Worm (Caenorhabditis elegans): ENCODE results near the gene Y47D3A.13.

Gene Y47D3A.13

ce11 chrIII:11238309-11238708, 14.4 kb upstream of the Y47D3A.13 start:
- TF ChIP-seq nhr-12 (tag; optimal IDR thresholded peaks at IDR 0.05) (no peak), flh-1 (GFP tag; optimal IDR thresholded peaks at IDR 0.05) (no peak), lsy-2 (tag; optimal IDR thresholded peaks at IDR 0.05) (no peak), blmp-1 (tag; optimal IDR thresholded peaks at IDR 0.05) (no peak), mab-5 (tag; optimal IDR thresholded peaks at IDR 0.05) (no peak), elt-3 (tag; optimal IDR thresholded peaks at IDR 0.05) (no peak), hlh-1 (tag; optimal IDR thresholded peaks at IDR 0.05) (no peak), unc-62 (GFP tag; optimal IDR thresholded peaks at IDR 0.05) (no peak), nhr-76 (tag; optimal IDR thresholded peaks at IDR 0.05) (no peak), nhr-2 (tag; optimal IDR thresholded peaks at IDR 0.05) (no peak), bed-3 (GFP tag; optimal IDR thresholded peaks at IDR 0.05) (no peak)

- TF ChIP-seq mab-5 (tag; optimal IDR thresholded peaks at IDR 0.05) (no peak), snpc-4 (tag; optimal IDR thresholded peaks at IDR 0.05) (no peak), bed-3 (GFP tag; optimal IDR thresholded peaks at IDR 0.05) (no peak), nhr-76 (tag; optimal IDR thresholded peaks at IDR 0.05) (no peak), mls-2 (tag; optimal IDR thresholded peaks at IDR 0.05) (no peak), elt-3 (tag; optimal IDR thresholded peaks at IDR 0.05) (no peak), pha-4 (tag; optimal IDR thresholded peaks at IDR 0.05) (no peak)
Measured at ce11 chrIII:11237741-11238140, 13.8 kb upstream of the Y47D3A.13 start.

- TF ChIP-seq ceh-83 (GFP tag; optimal IDR thresholded peaks at IDR 0.05) (peak; percentile 77), ztf-11 (tag; optimal IDR thresholded peaks at IDR 0.05) (no peak), mep-1 (tag; optimal IDR thresholded peaks at IDR 0.05) (peak; percentile 51), bed-3 (GFP tag; optimal IDR thresholded peaks at IDR 0.05) (peak; percentile 11), elt-1 (tag; optimal IDR thresholded peaks at IDR 0.05; ENCODE audit: borderline replicate concordance, insufficient read depth) (no peak), lin-13 (tag; optimal IDR thresholded peaks at IDR 0.05) (no peak), sptf-1 (tag; optimal IDR thresholded peaks at IDR 0.05) (peak; percentile 69), nhr-28 (tag; optimal IDR thresholded peaks at IDR 0.05) (no peak), pha-4 (tag; optimal IDR thresholded peaks at IDR 0.05) (peak; percentile 44), lsy-2 (tag; optimal IDR thresholded peaks at IDR 0.05) (peak; percentile 62), nhr-12 (tag; optimal IDR thresholded peaks at IDR 0.05) (no peak), mab-5 (tag; optimal IDR thresholded peaks at IDR 0.05) (peak; percentile 15), snpc-4 (tag; optimal IDR thresholded peaks at IDR 0.05) (no peak), M03D4.4 (tag; optimal IDR thresholded peaks at IDR 0.05) (peak; percentile 78), unc-120 (tag; optimal IDR thresholded peaks at IDR 0.05; ENCODE audit: poor library complexity, severe bottlenecking) (peak; percentile 48), ham-2 (GFP tag; optimal IDR thresholded peaks at IDR 0.05) (no peak), drap-1 (GFP tag; optimal IDR thresholded peaks at IDR 0.05) (no peak), ces-1 (GFP tag; optimal IDR thresholded peaks at IDR 0.05) (peak; percentile 8), mls-2 (tag; optimal IDR thresholded peaks at IDR 0.05) (peak; percentile 57), hlh-1 (tag; optimal IDR thresholded peaks at IDR 0.05) (peak; percentile 25)
Measured at ce11 chrIII:11236788-11237187, 12.9 kb upstream of the Y47D3A.13 start, which contains the start of the genes Y47D3A.14 and aakb-2. TSS of gene Y47D3A.14 (minus strand) at chrIII:11236868. TSS of gene aakb-2 (plus strand) at chrIII:11237143.

ce11 chrIII:11234742-11235141, 10.8 kb upstream of the Y47D3A.13 start, which contains the start of gene Y47D3A.34:
TSS of gene Y47D3A.34 (minus strand) at chrIII:11234861.
- TF ChIP-seq ces-1 (GFP tag; optimal IDR thresholded peaks at IDR 0.05) = peak; percentile 52
- no peak for TF ChIP-seq nhr-76 (tag; optimal IDR thresholded peaks at IDR 0.05)

ce11 chrIII:11231969-11232368, 8.1 kb upstream of the Y47D3A.13 start, which contains the start of gene elo-8:
TSS of gene elo-8 (minus strand) at chrIII:11232069.
- TF ChIP-seq sem-2 (GFP tag; optimal IDR thresholded peaks at IDR 0.05) = no peak
- no peak for TF ChIP-seq sptf-1 (tag; optimal IDR thresholded peaks at IDR 0.05)
- TF ChIP-seq ham-2 (GFP tag; optimal IDR thresholded peaks at IDR 0.05) = no peak
- TF ChIP-seq ceh-83 (GFP tag; optimal IDR thresholded peaks at IDR 0.05) = no peak
- no peak for TF ChIP-seq nhr-12 (tag; optimal IDR thresholded peaks at IDR 0.05)

- TF ChIP-seq snpc-4 (tag; optimal IDR thresholded peaks at IDR 0.05) (no peak), ceh-39 (tag; optimal IDR thresholded peaks at IDR 0.05) (no peak), mls-2 (tag; optimal IDR thresholded peaks at IDR 0.05) (no peak), nhr-237 (tag; optimal IDR thresholded peaks at IDR 0.05) (no peak), lin-13 (tag; optimal IDR thresholded peaks at IDR 0.05) (no peak), ham-2 (GFP tag; optimal IDR thresholded peaks at IDR 0.05) (no peak)
Measured at ce11 chrIII:11231408-11231807, 7.5 kb upstream of the Y47D3A.13 start.
